Fruit fly (Drosophila melanogaster) whole organism, prepupa: ENCODE data around the gene CG14990.

Experiments
- CG1621 ChIP-seq: fragments of 200-800 bp; sonication (Bioruptor generic); optimal IDR thresholded peaks from 3 replicates; lab custom pipeline; 2018; ENCODE audit warnings: missing biosample characterization, mild to moderate bottlenecking, missing genetic modification characterization
- CG4318 ChIP-seq: fragments of 200-800 bp; sonication (Bioruptor generic); optimal IDR thresholded peaks from 3 replicates; lab custom pipeline; 2017; ENCODE audit warnings: missing biosample characterization, mild to moderate bottlenecking, missing genetic modification characterization
- CG8119 ChIP-seq: fragments of 200-800 bp; sonication (Bioruptor generic); IDR thresholded peaks from 3 replicates; pipeline ENCODE4 v1.3.6; 2022; ENCODE audit warnings: missing biosample characterization, missing genetic modification characterization
- Hr4 ChIP-seq: fragments of 200-800 bp; sonication (Bioruptor generic); optimal IDR thresholded peaks from 3 replicates; lab custom pipeline; 2016; ENCODE audit warnings: missing biosample characterization, missing genetic modification characterization
- OdsH ChIP-seq: fragments of 200-800 bp; sonication (Bioruptor generic); optimal IDR thresholded peaks from 3 replicates; lab custom pipeline; 2016; ENCODE audit warnings: missing biosample characterization, missing genetic modification characterization
- Smox ChIP-seq: fragments of 200-800 bp; sonication (Bioruptor generic); optimal IDR thresholded peaks from 3 replicates; lab custom pipeline; 2016; ENCODE audit warnings: missing biosample characterization, missing genetic modification characterization
- achi ChIP-seq: fragments of 200-800 bp; sonication (Bioruptor generic); optimal IDR thresholded peaks from 3 replicates; lab custom pipeline; 2016; ENCODE audit warnings: missing biosample characterization, missing genetic modification characterization
- dac ChIP-seq: fragments of 200-800 bp; sonication (Bioruptor generic); optimal IDR thresholded peaks from 2 replicates; lab custom pipeline; 2017; ENCODE audit warnings: missing biosample characterization, mild to moderate bottlenecking, missing genetic modification characterization
- fkh ChIP-seq: fragments of 200-800 bp; sonication (Bioruptor generic); optimal IDR thresholded peaks from 3 replicates; lab custom pipeline; 2017; ENCODE audit warnings: missing biosample characterization, mild to moderate bottlenecking, missing genetic modification characterization, moderate library complexity
- vri ChIP-seq: fragments of 200-800 bp; sonication (Bioruptor generic); optimal IDR thresholded peaks from 3 replicates; lab custom pipeline; 2016; ENCODE audit warnings: missing biosample characterization, mild to moderate bottlenecking, missing genetic modification characterization

DNA sequence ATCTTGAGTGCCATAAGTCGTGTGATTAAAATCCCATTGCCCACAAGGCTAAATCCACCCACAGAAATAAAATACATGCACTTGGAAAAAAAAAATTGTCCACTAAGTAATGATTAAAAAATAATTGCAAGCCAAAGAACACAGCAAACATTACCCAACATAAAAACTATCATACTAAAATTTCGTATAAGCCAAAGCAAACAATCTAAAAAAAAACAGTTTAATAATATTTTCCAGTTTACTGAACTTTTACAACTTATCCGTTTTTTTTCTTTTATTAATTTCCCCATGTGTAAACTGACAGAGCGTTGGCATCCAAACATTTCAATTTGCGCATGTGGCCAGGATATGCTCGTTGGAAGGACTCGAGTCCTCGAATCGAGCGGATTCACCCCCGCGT, 12.7 kb upstream of the CG14990 start:
- TF ChIP-seq OdsH (no peak), dac (GFP tag; lab: Kevin White, UChicago) (no peak), Smox (GFP tag; lab: Kevin White, UChicago) (no peak), vri (no peak), achi (GFP tag; lab: Kevin White, UChicago) (no peak), CG1621 (tag; lab: Kevin White, UChicago) (no peak), fkh (no peak), CG8119 (no peak), Hr4 (GFP tag; lab: Kevin White, UChicago) (no peak), CG4318 (GFP tag; lab: Kevin White, UChicago) (no peak)
